Worm (Caenorhabditis elegans) whole organism, L4/young adult: ENCODE data around the gene F07E5.8.

Experiments
- dao-5 ChIP-seq: sonication (generic microtip); optimal IDR thresholded peaks from 2 replicates; lab custom pipeline; 2016; ENCODE audit warnings: missing genotype, missing genetic modification characterization, moderate library complexity, missing compliant biosample characterization
- him-1 ChIP-seq: sonication (generic microtip); optimal IDR thresholded peaks from 2 replicates; lab custom pipeline; 2016; ENCODE audit warnings: missing genotype, missing genetic modification reagents, missing genetic modification characterization, missing compliant biosample characterization

- TF ChIP-seq dao-5 (tag; lab: Kevin White, UChicago) = no peak
- no peak for TF ChIP-seq him-1 (tag; lab: Kevin White, UChicago)
Observed at ce11 chrII:2112948-2113347, 37.5 kb upstream of the F07E5.8 start, which contains the start of gene R52.6.
